Fruit fly (Drosophila melanogaster): Measurements from ENCODE around the gene mRpL1.

Gene mRpL1

dm6 chr3R:8317709-8318335 lies 16.6 kb downstream of the mRpL1 start (continued):
- TF ChIP-seq CG12236 (GFP tag; optimal IDR thresholded peaks at IDR 0.05) (no peak), CG12391 (tag; optimal IDR thresholded peaks at IDR 0.05) (peak; percentile 23), Lpt (GFP tag; optimal IDR thresholded peaks at IDR 0.05) (no peak), HHEX (GFP tag; optimal IDR thresholded peaks at IDR 0.05) (no peak), sob (GFP tag; IDR thresholded peaks at IDR 0.05) (no peak), fu2 (GFP tag; optimal IDR thresholded peaks at IDR 0.05) (no peak), caup (GFP tag; optimal IDR thresholded peaks at IDR 0.05; ENCODE audit: severe bottlenecking) (no peak), sima (GFP tag; optimal IDR thresholded peaks at IDR 0.05) (no peak), CG11695 (GFP tag; IDR thresholded peaks at IDR 0.05) (no peak), Hmr (GFP tag; optimal IDR thresholded peaks at IDR 0.05) (peak; percentile 53), Kr (GFP tag; optimal IDR thresholded peaks at IDR 0.05) (no peak), PHDP (tag; optimal IDR thresholded peaks at IDR 0.05) (no peak), disco-r (GFP tag; optimal IDR thresholded peaks at IDR 0.05) (no peak), lbe (GFP tag; optimal IDR thresholded peaks at IDR 0.05) (no peak), CG32532 (GFP tag; IDR thresholded peaks at IDR 0.05) (peak; percentile 48; the same call in 1 of the 2 replicates), Lhr (GFP tag; optimal IDR thresholded peaks at IDR 0.05) (no peak), CG13287 (GFP tag; IDR thresholded peaks at IDR 0.05; ENCODE audit: partially characterized antibody) (no peak), lilli (GFP tag; optimal IDR thresholded peaks at IDR 0.05) (peak; percentile 25), Opbp (GFP tag; IDR thresholded peaks at IDR 0.05; ENCODE audit: partially characterized antibody) (0 out of 3 replicates have a peak, but pooled peaks have one; percentile 25), CG6765 (GFP tag; optimal IDR thresholded peaks at IDR 0.05) (no peak), inv (GFP tag; IDR thresholded peaks at IDR 0.05; ENCODE audit: partially characterized antibody) (no peak), CG4328 (GFP tag; optimal IDR thresholded peaks at IDR 0.05) (no peak), CG3407 (GFP tag; optimal IDR thresholded peaks at IDR 0.05) (no peak), CG12219 (GFP tag; optimal IDR thresholded peaks at IDR 0.05) (peak; percentile 14), CG3847 (GFP tag; IDR thresholded peaks at IDR 0.05) (no peak), grau (tag; optimal IDR thresholded peaks at IDR 0.05) (peak; percentile 49), Abd-B (GFP tag; optimal IDR thresholded peaks at IDR 0.05) (no peak), nerfin-2 (GFP tag; IDR thresholded peaks at IDR 0.05; ENCODE audit: partially characterized antibody) (no peak), CG11093 (GFP tag; IDR thresholded peaks at IDR 0.05) (no peak), run (tag; optimal IDR thresholded peaks at IDR 0.05) (no peak), Drgx (GFP tag; IDR thresholded peaks at IDR 0.05) (peak; percentile 48), Med (GFP tag) (peak; percentile 79), CG13123 (GFP tag; optimal IDR thresholded peaks at IDR 0.05) (no peak), CG3838 (GFP tag; optimal IDR thresholded peaks at IDR 0.05) (no peak)

DNA sequence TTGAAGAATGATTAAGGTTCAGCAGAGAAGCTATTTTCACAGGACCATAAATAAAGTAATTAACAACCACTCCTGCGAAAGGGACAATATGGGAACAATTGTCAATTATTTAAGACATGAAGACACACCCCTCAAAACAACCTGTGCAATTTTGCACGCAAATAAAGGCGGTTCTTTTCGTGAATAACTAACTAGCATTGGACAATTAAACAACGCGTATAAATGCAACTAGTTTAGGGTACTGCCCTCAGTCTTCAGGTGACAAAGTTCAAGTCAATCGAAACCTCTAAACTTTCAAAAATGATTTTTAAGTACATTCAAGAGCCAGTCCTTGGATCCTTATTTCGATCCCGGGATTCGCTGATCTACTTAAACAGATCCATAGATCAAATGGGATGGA lies 20.2 kb downstream of the mRpL1 start, which contains the start of gene Or85a:
Gene Or85a (plus strand): TSS at position 301 of the 400 bp plus-strand sequence.
- TF ChIP-seq inv (GFP tag; IDR thresholded peaks at IDR 0.05; ENCODE audit: partially characterized antibody) (no peak), pita (GFP tag; optimal IDR thresholded peaks at IDR 0.05) (no peak), rib (GFP tag; IDR thresholded peaks at IDR 0.05) (no peak), CG8290 (GFP tag; optimal IDR thresholded peaks at IDR 0.05) (no peak), CG8290 (tag; optimal IDR thresholded peaks at IDR 0.05) (no peak), psq (GFP tag; optimal IDR thresholded peaks at IDR 0.05) (no peak), lbe (GFP tag; optimal IDR thresholded peaks at IDR 0.05) (no peak), wor (GFP tag; IDR thresholded peaks at IDR 0.05) (no peak), Pdp1 (GFP tag; optimal IDR thresholded peaks at IDR 0.05) (no peak), lmd (GFP tag; IDR thresholded peaks at IDR 0.05) (no peak), CG6854 (GFP tag; optimal IDR thresholded peaks at IDR 0.05) (no peak), cad (GFP tag; optimal IDR thresholded peaks at IDR 0.05) (no peak), TFAM (GFP tag; optimal IDR thresholded peaks at IDR 0.05) (no peak), Spps (tag; optimal IDR thresholded peaks at IDR 0.05) (no peak)
